Fruit fly (Drosophila melanogaster) whole organism, embryonic: ENCODE results near the gene CG12096.

Experiments
- Awh ChIP-seq: fragments of 200-800 bp; sonication (Bioruptor generic); IDR thresholded peaks from 2 replicates; pipeline ENCODE4, ENCODE4 v1.3.6; 2022; ENCODE audit warnings: missing biosample characterization, missing genetic modification characterization
- B-H2 ChIP-seq: fragments of 200-800 bp; sonication (Bioruptor generic); optimal IDR thresholded peaks from 2 replicates; lab custom pipeline; 2018; ENCODE audit warnings: missing biosample characterization, mild to moderate bottlenecking, missing genetic modification characterization
- BtbVII ChIP-seq: fragments of 200-800 bp; sonication (Bioruptor generic); optimal IDR thresholded peaks from 3 replicates; lab custom pipeline; 2017; ENCODE audit warnings: missing biosample characterization, mild to moderate bottlenecking, missing genetic modification characterization
- CG10147 ChIP-seq: fragments of 200-800 bp; sonication (Bioruptor generic); optimal IDR thresholded peaks from 2 replicates; lab custom pipeline; 2019; ENCODE audit warnings: missing biosample characterization, mild to moderate bottlenecking, missing genetic modification characterization, moderate library complexity
- CG13296 ChIP-seq: fragments of 200-800 bp; sonication (Bioruptor generic); optimal IDR thresholded peaks from 3 replicates; lab custom pipeline; 2018; ENCODE audit warnings: missing biosample characterization, mild to moderate bottlenecking, missing genetic modification characterization
- CG13424 ChIP-seq: fragments of 200-800 bp; sonication (Bioruptor generic); optimal IDR thresholded peaks from 2 replicates; lab custom pipeline; 2019; ENCODE audit warnings: missing biosample characterization, mild to moderate bottlenecking, missing genetic modification characterization, moderate library complexity
- CG13775 ChIP-seq: fragments of 200-800 bp; sonication (Bioruptor generic); optimal IDR thresholded peaks from 3 replicates; lab custom pipeline; 2017; ENCODE audit warnings: missing biosample characterization, mild to moderate bottlenecking, missing genetic modification characterization
- CG13894 ChIP-seq: fragments of 200-800 bp; sonication (Bioruptor generic); optimal IDR thresholded peaks from 3 replicates; lab custom pipeline; 2018; ENCODE audit warnings: missing biosample characterization, mild to moderate bottlenecking, missing genetic modification characterization, moderate library complexity
- CG17186 ChIP-seq: fragments of 200-800 bp; sonication (Bioruptor generic); optimal IDR thresholded peaks from 3 replicates; lab custom pipeline; 2017; ENCODE audit warnings: missing biosample characterization, missing genetic modification reagents, missing genetic modification characterization
- CG18599 ChIP-seq: fragments of 200-800 bp; sonication (Bioruptor generic); optimal IDR thresholded peaks from 3 replicates; lab custom pipeline; 2017; ENCODE audit warnings: missing biosample characterization, missing genetic modification characterization, mild to moderate bottlenecking, moderate library complexity, missing genetic modification reagents
- CG31224 ChIP-seq: fragments of 200-800 bp; sonication (Bioruptor generic); IDR thresholded peaks from 2 replicates; pipeline ENCODE4 v1.3.6; 2022; ENCODE audit warnings: missing biosample characterization, missing genetic modification characterization
- CG33557 ChIP-seq: fragments of 200-800 bp; sonication (Bioruptor generic); optimal IDR thresholded peaks from 2 replicates; lab custom pipeline; 2019; ENCODE audit warnings: missing biosample characterization, mild to moderate bottlenecking, missing genetic modification characterization, moderate library complexity
- CG3838 ChIP-seq: fragments of 200-800 bp; sonication (Bioruptor generic); optimal IDR thresholded peaks from 3 replicates; lab custom pipeline; 2016; ENCODE audit warnings: missing biosample characterization, missing genetic modification characterization
- CG4404 ChIP-seq: fragments of 200-800 bp; sonication (Bioruptor generic); IDR thresholded peaks from 2 replicates; pipeline ENCODE4 v1.3.6; 2022; ENCODE audit warnings: missing biosample characterization, missing genetic modification characterization
- CG8359 ChIP-seq: fragments of 200-800 bp; sonication (Bioruptor generic); optimal IDR thresholded peaks from 2 replicates; lab custom pipeline; 2017; ENCODE audit warnings: missing biosample characterization, mild to moderate bottlenecking, missing genetic modification characterization, borderline replicate concordance
- D19B ChIP-seq: fragments of 200-800 bp; sonication (Bioruptor generic); optimal IDR thresholded peaks from 2 replicates; lab custom pipeline; 2017; ENCODE audit warnings: missing biosample characterization, mild to moderate bottlenecking, missing genetic modification characterization
- Dip3 ChIP-seq: fragments of 200-800 bp; sonication (Bioruptor generic); optimal IDR thresholded peaks from 3 replicates; lab custom pipeline; 2016; ENCODE audit warnings: missing biosample characterization, missing genetic modification characterization
- E2f2 ChIP-seq: fragments of 200-800 bp; sonication (Bioruptor generic); IDR thresholded peaks from 2 replicates; pipeline ENCODE4 v1.3.6; 2022; ENCODE audit warnings: missing biosample characterization, missing genetic modification characterization
- Gsc ChIP-seq: fragments of 200-800 bp; sonication (Bioruptor generic); IDR thresholded peaks from 2 replicates; pipeline ENCODE4 v1.3.6; 2022; ENCODE audit warnings: missing biosample characterization, missing genetic modification characterization
- Max ChIP-seq: fragments of 200-800 bp; sonication (Bioruptor generic); optimal IDR thresholded peaks from 2 replicates; lab custom pipeline; 2016; ENCODE audit warnings: missing biosample characterization, mild to moderate bottlenecking, missing genetic modification characterization
- Mes4 ChIP-seq: fragments of 200-800 bp; sonication (Bioruptor generic); optimal IDR thresholded peaks from 2 replicates; lab custom pipeline; 2016; ENCODE audit warnings: missing biosample characterization, missing genetic modification characterization
- Neu2 ChIP-seq: fragments of 200-800 bp; sonication (Bioruptor generic); optimal IDR thresholded peaks from 3 replicates; lab custom pipeline; 2016; ENCODE audit warnings: missing biosample characterization, missing genetic modification characterization, borderline replicate concordance
- Optix ChIP-seq: fragments of 200-800 bp; sonication (Bioruptor generic); IDR thresholded peaks from 3 replicates; pipeline ENCODE4 v1.3.6; 2022; ENCODE audit warnings: missing biosample characterization, missing genetic modification characterization
- Pdp1 ChIP-seq, 2 experiments: fragments of 200-800 bp; sonication (Bioruptor generic); optimal IDR thresholded peaks; 3 replicates each; lab custom pipeline; 2016; ENCODE audit warnings: missing biosample characterization in 2 of 2, missing genetic modification characterization in 2 of 2, mild to moderate bottlenecking in 1 of 2, moderate library complexity in 1 of 2
- Ssrp ChIP-seq: fragments of 200-800 bp; sonication (Bioruptor generic); optimal IDR thresholded peaks from 2 replicates; lab custom pipeline; 2018; ENCODE audit warnings: missing biosample characterization, mild to moderate bottlenecking, missing genetic modification characterization, moderate library complexity
- al ChIP-seq: fragments of 200-800 bp; sonication (Bioruptor generic); IDR thresholded peaks from 2 replicates; pipeline ENCODE4 v1.3.6; 2022; ENCODE audit warnings: missing biosample characterization, missing genetic modification characterization
- btn ChIP-seq: fragments of 200-800 bp; sonication (Bioruptor generic); optimal IDR thresholded peaks from 2 replicates; lab custom pipeline; 2016; ENCODE audit warnings: missing biosample characterization, missing genetic modification characterization
- cg ChIP-seq: fragments of 200-800 bp; sonication (Bioruptor generic); optimal IDR thresholded peaks from 3 replicates; lab custom pipeline; 2019; ENCODE audit warnings: missing biosample characterization, mild to moderate bottlenecking, missing genetic modification characterization, moderate library complexity
- ci ChIP-seq: fragments of 200-800 bp; sonication (Bioruptor generic); IDR thresholded peaks from 3 replicates; pipeline ENCODE4 v1.3.6; 2022; ENCODE audit warnings: missing biosample characterization, missing genetic modification characterization
- croc ChIP-seq: fragments of 200-800 bp; sonication (Bioruptor generic); conservative IDR thresholded peaks from 3 replicates; pipeline ENCODE4 v1.3.6; 2022; ENCODE audit warnings: missing biosample characterization, missing genetic modification characterization
- da ChIP-seq: fragments of 200-800 bp; sonication (Bioruptor generic); optimal IDR thresholded peaks from 2 replicates; lab custom pipeline; 2016; ENCODE audit warnings: missing biosample characterization, missing genetic modification characterization
- dmrt11E ChIP-seq: fragments of 200-800 bp; sonication (Bioruptor generic); optimal IDR thresholded peaks from 3 replicates; lab custom pipeline; 2018; ENCODE audit warnings: missing biosample characterization, mild to moderate bottlenecking, missing genetic modification characterization, moderate library complexity
- dysf ChIP-seq: fragments of 200-800 bp; sonication (Bioruptor generic); IDR thresholded peaks from 3 replicates; pipeline ENCODE4 v1.3.6; 2022; ENCODE audit warnings: missing biosample characterization, missing genetic modification characterization
- ewg ChIP-seq: fragments of 200-800 bp; sonication (Bioruptor generic); optimal IDR thresholded peaks from 3 replicates; lab custom pipeline; 2017; ENCODE audit warnings: mild to moderate bottlenecking, missing biosample characterization, missing genetic modification reagents, missing genetic modification characterization
- fd102C ChIP-seq: fragments of 200-800 bp; sonication (Bioruptor generic); optimal IDR thresholded peaks from 2 replicates; lab custom pipeline; 2018; ENCODE audit warnings: missing biosample characterization, mild to moderate bottlenecking, missing genetic modification characterization, moderate library complexity
- fd96Cb ChIP-seq: fragments of 200-800 bp; sonication (Bioruptor generic); optimal IDR thresholded peaks from 2 replicates; lab custom pipeline; 2018; ENCODE audit warnings: missing biosample characterization, mild to moderate bottlenecking, missing genetic modification characterization, moderate library complexity
- kni ChIP-seq: fragments of 200-800 bp; sonication (Bioruptor generic); optimal IDR thresholded peaks from 3 replicates; lab custom pipeline; 2017; ENCODE audit warnings: mild to moderate bottlenecking, missing biosample characterization, missing genetic modification reagents, missing genetic modification characterization
- luna ChIP-seq: fragments of 200-800 bp; sonication (Bioruptor generic); optimal IDR thresholded peaks from 2 replicates; lab custom pipeline; 2016; ENCODE audit warnings: missing biosample characterization, missing genetic modification characterization
- nerfin-2 ChIP-seq: fragments of 200-800 bp; sonication (Bioruptor generic); IDR thresholded peaks from 2 replicates; pipeline ENCODE4 v1.3.6; 2022; ENCODE audit warnings: missing biosample characterization, missing genetic modification characterization; ENCODE audit not compliant: partially characterized antibody
- p53 ChIP-seq: fragments of 200-800 bp; sonication (Bioruptor generic); optimal IDR thresholded peaks from 2 replicates; lab custom pipeline; 2016; ENCODE audit warnings: missing biosample characterization, missing genetic modification characterization
- pfk ChIP-seq: fragments of 200-800 bp; sonication (Bioruptor generic); optimal IDR thresholded peaks from 2 replicates; lab custom pipeline; 2018; ENCODE audit warnings: missing biosample characterization, mild to moderate bottlenecking, missing genetic modification characterization, moderate library complexity
- psq ChIP-seq: fragments of 200-800 bp; sonication (Bioruptor generic); optimal IDR thresholded peaks from 2 replicates; lab custom pipeline; 2017; ENCODE audit warnings: missing biosample characterization, missing genetic modification characterization
- scrt ChIP-seq: fragments of 200-800 bp; sonication (Bioruptor generic); optimal IDR thresholded peaks from 2 replicates; lab custom pipeline; 2018; ENCODE audit warnings: missing biosample characterization, mild to moderate bottlenecking, missing genetic modification characterization, moderate library complexity
- sens ChIP-seq: fragments of 200-800 bp; sonication (Bioruptor generic); peaks from one replicate; lab custom pipeline; 2016; ENCODE audit warnings: missing biosample characterization, missing genetic modification characterization
- slbo ChIP-seq: fragments of 200-800 bp; sonication (Bioruptor generic); IDR thresholded peaks from 2 replicates; pipeline ENCODE4 v1.3.6; 2022; ENCODE audit warnings: missing biosample characterization, missing genetic modification characterization
- sqz ChIP-seq: fragments of 200-800 bp; sonication (Bioruptor generic); optimal IDR thresholded peaks from 3 replicates; lab custom pipeline; 2018; ENCODE audit warnings: missing biosample characterization, mild to moderate bottlenecking, missing genetic modification characterization
- tll ChIP-seq, 2 experiments: fragments of 200-800 bp in 1 of 2; fragments of >200 bp in 1 of 2; sonication (Bioruptor generic) in 1 of 2; optimal IDR thresholded peaks; 2 replicates each; lab custom pipeline; 2017 to 2019; ENCODE audit warnings: missing biosample characterization in 2 of 2, missing genetic modification characterization in 2 of 2, mild to moderate bottlenecking in 1 of 2, moderate library complexity in 1 of 2
- trem ChIP-seq: fragments of 200-800 bp; optimal IDR thresholded peaks from 3 replicates; lab custom pipeline; 2019; ENCODE audit warnings: missing biosample characterization, mild to moderate bottlenecking, missing genetic modification characterization, moderate library complexity
- vfl ChIP-seq: fragments of 200-800 bp; sonication (Bioruptor generic); optimal IDR thresholded peaks from 2 replicates; lab custom pipeline; 2016; ENCODE audit warnings: missing biosample characterization, missing genetic modification characterization
- yki ChIP-seq: fragments of >200 bp; optimal IDR thresholded peaks from 3 replicates; lab custom pipeline; 2018
- zen2 ChIP-seq: fragments of 200-800 bp; sonication (Bioruptor generic); IDR thresholded peaks from 3 replicates; pipeline ENCODE4 v1.3.6; 2022; ENCODE audit warnings: missing biosample characterization, missing genetic modification characterization; ENCODE audit not compliant: partially characterized antibody

The CG12096 gene

dm6 chrX:13128750-13129152 lies 30.7 kb upstream of the CG12096 start, which contains the start of the genes CG32638, CG15717 and MFS10 (continued):
- peak; percentile 54 for TF ChIP-seq CG17186 (GFP tag; lab: Kevin White, UChicago)
- TF ChIP-seq cg (GFP tag; lab: Kevin White, UChicago): peak; percentile 94
- TF ChIP-seq slbo (GFP tag; lab: Robert Waterston, UW): no peak
- TF ChIP-seq ewg (GFP tag; lab: Kevin White, UChicago): peak; percentile 43
- no peak for TF ChIP-seq CG13296 (GFP tag; lab: Kevin White, UChicago)
- peak; percentile 0 for TF ChIP-seq CG3838 (GFP tag; lab: Kevin White, UChicago)
- TF ChIP-seq CG13775: no peak
- no peak for TF ChIP-seq sqz (GFP tag; lab: Kevin White, UChicago)
- peak in 1 of 2 experiments; percentile 43 for TF ChIP-seq Pdp1 (GFP tag; optimal IDR thresholded peaks at IDR 0.05; lab: Kevin White, UChicago)
- TF ChIP-seq dysf: no peak
- TF ChIP-seq BtbVII (GFP tag; lab: Kevin White, UChicago): no peak
- no peak for TF ChIP-seq kni (GFP tag; lab: Kevin White, UChicago)
- no peak for TF ChIP-seq B-H2 (GFP tag; lab: Kevin White, UChicago)
- no peak for TF ChIP-seq CG31224 (GFP tag; lab: Robert Waterston, UW)
- TF ChIP-seq sens (GFP tag; lab: Kevin White, UChicago): no peak
- no peak for TF ChIP-seq psq (GFP tag; lab: Kevin White, UChicago)
- TF ChIP-seq vfl: no peak
- no peak for TF ChIP-seq CG13424 (tag; lab: Kevin White, UChicago)
- TF ChIP-seq CG4404: no peak
- TF ChIP-seq nerfin-2: no peak
- TF ChIP-seq p53: no peak
- TF ChIP-seq tll (GFP tag; optimal IDR thresholded peaks at IDR 0.05; lab: Kevin White, UChicago): no peak
- peak; percentile 67 for TF ChIP-seq CG13894 (tag; lab: Kevin White, UChicago)
- no peak for TF ChIP-seq CG8359
- no peak for TF ChIP-seq Gsc (GFP tag; lab: Robert Waterston, UW)
- TF ChIP-seq dmrt11E: no peak
- TF ChIP-seq yki (lab: Kevin White, UChicago): no peak
- peak; percentile 73 for TF ChIP-seq scrt (GFP tag; lab: Kevin White, UChicago)
- TF ChIP-seq CG10147 (GFP tag; lab: Kevin White, UChicago): peak; percentile 10
- TF ChIP-seq E2f2 (GFP tag; lab: Robert Waterston, UW): peak; percentile 75
- TF ChIP-seq btn (GFP tag; lab: Kevin White, UChicago): no peak
- TF ChIP-seq zen2: no peak
- no peak for TF ChIP-seq luna (GFP tag; lab: Kevin White, UChicago)
- no peak for TF ChIP-seq croc (GFP tag; lab: Robert Waterston, UW)
- TF ChIP-seq Max (GFP tag; lab: Kevin White, UChicago): no peak
- TF ChIP-seq da: no peak
- TF ChIP-seq pfk: peak; percentile 23
- TF ChIP-seq fd102C (GFP tag; lab: Kevin White, UChicago): no peak
- no peak for TF ChIP-seq D19B
- TF ChIP-seq Dip3: no peak
- TF ChIP-seq Mes4: peak; percentile 8
- TF ChIP-seq al (GFP tag; lab: Robert Waterston, UW): no peak
- no peak for TF ChIP-seq Ssrp (tag; lab: Kevin White, UChicago)
- TF ChIP-seq ci: peak; percentile 70
- no peak for TF ChIP-seq CG18599 (GFP tag; lab: Kevin White, UChicago)
- TF ChIP-seq Neu2 (GFP tag; lab: Kevin White, UChicago): no peak
- no peak for TF ChIP-seq CG33557 (GFP tag; lab: Kevin White, UChicago)
- peak; percentile 56 for TF ChIP-seq trem
- TF ChIP-seq Awh (GFP tag; lab: Robert Waterston, UW): no peak
- no peak for TF ChIP-seq fd96Cb (tag; lab: Kevin White, UChicago)
- TF ChIP-seq Optix (GFP tag; lab: Robert Waterston, UW): no peak
